Worm (Caenorhabditis elegans): ENCODE measurements around the gene nhr-206.

- TF ChIP-seq unc-39 (tag; optimal IDR thresholded peaks at IDR 0.05) (no peak), ztf-11 (tag; optimal IDR thresholded peaks at IDR 0.05) (no peak), unc-120 (tag; optimal IDR thresholded peaks at IDR 0.05; ENCODE audit: poor library complexity, severe bottlenecking) (no peak)
Observed at ce11 chrV:12068437-12068836, 23.4 kb upstream of the nhr-206 start, which contains the start of gene kmo-2.
